Fruit fly (Drosophila melanogaster): ENCODE data around the gene spz3.

dm6 chr2L:7827045-7828004 lies 52.0 kb downstream of the spz3 start, which contains the start of the genes Rack1 and mts:
- TF ChIP-seq CG5204 (GFP tag; optimal IDR thresholded peaks at IDR 0.05), result no peak
- no peak for TF ChIP-seq cnc (optimal IDR thresholded peaks at IDR 0.05)
- TF ChIP-seq cic (GFP tag; optimal IDR thresholded peaks at IDR 0.05), result peak; percentile 48
- peak; percentile 85 for TF ChIP-seq Hr96 (GFP tag; optimal IDR thresholded peaks at IDR 0.05)
- TF ChIP-seq toe (GFP tag; optimal IDR thresholded peaks at IDR 0.05), result peak; percentile 80
- TF ChIP-seq CG33017 (tag; optimal IDR thresholded peaks at IDR 0.05), result peak; percentile 85
- peak; percentile 74 for TF ChIP-seq bab1 (GFP tag; optimal IDR thresholded peaks at IDR 0.05)
- TF ChIP-seq Crg-1 (GFP tag; optimal IDR thresholded peaks at IDR 0.05), result peak; percentile 96
- peak; percentile 84 for TF ChIP-seq kay (GFP tag; ENCODE audit: borderline replicate concordance)
- peak; percentile 82 for TF ChIP-seq pad (GFP tag; optimal IDR thresholded peaks at IDR 0.05)
- peak; percentile 87 for TF ChIP-seq CG7045 (GFP tag; optimal IDR thresholded peaks at IDR 0.05)
- peak; percentile 75 for TF ChIP-seq CG14711 (tag; optimal IDR thresholded peaks at IDR 0.05)

All from whole organism, adult.